Fruit fly (Drosophila melanogaster): ENCODE measurements around the gene Smg6.

- TF ChIP-seq bab1 (GFP tag; optimal IDR thresholded peaks at IDR 0.05) (no peak), CG7045 (GFP tag; optimal IDR thresholded peaks at IDR 0.05) (no peak), pad (GFP tag; optimal IDR thresholded peaks at IDR 0.05) (no peak), CG11617 (GFP tag; optimal IDR thresholded peaks at IDR 0.05) (no peak), Mnt (GFP tag; optimal IDR thresholded peaks at IDR 0.05) (peak; percentile 43), kay (GFP tag; ENCODE audit: borderline replicate concordance) (peak; percentile 92), cic (GFP tag; optimal IDR thresholded peaks at IDR 0.05) (peak; percentile 78), CG7101 (tag; optimal IDR thresholded peaks at IDR 0.05) (no peak), CG5204 (GFP tag; optimal IDR thresholded peaks at IDR 0.05) (no peak)
These were observed 18.3 kb upstream of the Smg6 start for dm6 chr3R:25051441-25052097.

Data from whole organism, adult.